Worm (Caenorhabditis elegans) whole organism, late embryonic: ENCODE results near the gene C45B11.2.

Source experiments
- F13H6.1 ChIP-seq: sonication (generic microtip); optimal IDR thresholded peaks from 2 replicates; lab custom pipeline; 2016; ENCODE audit warnings: missing genetic modification characterization, missing compliant biosample characterization
- ama-1 ChIP-seq: fragments of 150-350 bp; optimal IDR thresholded peaks from 2 replicates; lab custom pipeline; 2014
- unc-55 ChIP-seq: sonication (generic microtip); optimal IDR thresholded peaks from 2 replicates; lab custom pipeline; 2017; ENCODE audit warnings: missing biosample characterization, missing genetic modification reagents, missing genetic modification characterization

- no peak for TF ChIP-seq unc-55 (GFP tag; lab: Kevin White, UChicago)
- no peak for TF ChIP-seq F13H6.1 (tag; lab: Kevin White, UChicago)
- no peak for TF ChIP-seq ama-1 (lab: Kevin White, UChicago)
Measured at ce11 chrV:11056484-11056883, 14.0 kb downstream of the C45B11.2 start.
